Worm (Caenorhabditis elegans) whole organism, L3 larva: Measurements from ENCODE around the gene F36G9.3.

Experiments used
- R02D3.7 ChIP-seq: fragments of 150-350 bp; optimal IDR thresholded peaks from 2 replicates; lab custom pipeline; 2014; ENCODE audit warnings: missing biosample characterization, missing genetic modification characterization
- aly-2 ChIP-seq: fragments of 150-350 bp; optimal IDR thresholded peaks from 2 replicates; lab custom pipeline; 2014; ENCODE audit warnings: missing biosample characterization, missing genetic modification characterization
- daf-12 ChIP-seq: fragments of 150-350 bp; optimal IDR thresholded peaks from 2 replicates; lab custom pipeline; 2014; ENCODE audit warnings: missing biosample characterization, missing genetic modification reagents, missing genetic modification characterization
- fos-1 ChIP-seq: fragments of 150-350 bp; optimal IDR thresholded peaks from 2 replicates; lab custom pipeline; 2014; ENCODE audit warnings: missing biosample characterization, missing genetic modification characterization
- nhr-77 ChIP-seq: fragments of 150-350 bp; optimal IDR thresholded peaks from 2 replicates; lab custom pipeline; 2014; ENCODE audit warnings: missing biosample characterization, missing genetic modification characterization

ce11 chrV:15921102-15921501 lies 36.1 kb upstream of the F36G9.3 start, which contains the start of gene cdr-1:
- TF ChIP-seq fos-1 (tag; lab: Kevin White, UChicago) (no peak), nhr-77 (tag; lab: Kevin White, UChicago) (no peak), aly-2 (tag; lab: Kevin White, UChicago) (no peak), R02D3.7 (no peak), daf-12 (no peak)
